Worm (Caenorhabditis elegans): ENCODE results near the gene nhr-14.

DNA sequence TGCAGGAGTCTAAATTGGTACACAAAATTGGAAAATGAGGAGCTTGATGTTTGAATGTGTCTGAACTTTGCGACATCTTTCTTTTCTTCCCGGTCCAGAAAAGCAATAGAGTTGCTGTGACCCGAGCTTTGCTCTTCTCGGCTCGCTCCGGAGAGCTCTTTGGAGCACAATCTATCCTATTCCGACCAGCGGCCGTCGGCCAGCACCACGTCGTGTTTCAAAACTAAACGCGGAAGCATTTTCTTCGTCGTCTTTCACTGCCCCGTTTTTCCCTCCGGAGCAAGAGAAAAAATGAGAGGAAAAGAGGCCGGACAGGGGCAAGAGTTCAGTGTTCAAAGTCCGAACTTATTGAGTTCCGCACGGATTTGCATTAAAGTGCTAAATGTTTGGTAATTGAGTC is 3.1 kb upstream of the nhr-14 start:
- TF ChIP-seq pha-4 (tag; optimal IDR thresholded peaks at IDR 0.05) (no peak), akir-1 (GFP tag; optimal IDR thresholded peaks at IDR 0.05) (no peak)
